Fruit fly (Drosophila melanogaster) whole organism: ENCODE measurements around the gene TTLL4B.

Experiments used
- CG8478 ChIP-seq: fragments of >200 bp; optimal IDR thresholded peaks from 2 replicates; lab custom pipeline; 2018; ENCODE audit warnings: inconsistent platforms
- Dll ChIP-seq: fragments of >200 bp; optimal IDR thresholded peaks from 2 replicates; lab custom pipeline; 2017
- pan ChIP-seq: fragments of >200 bp; optimal IDR thresholded peaks from 2 replicates; lab custom pipeline; 2017
- psq ChIP-seq: fragments of >200 bp; optimal IDR thresholded peaks from 2 replicates; lab custom pipeline; 2017
- usp ChIP-seq: fragments of >200 bp; optimal IDR thresholded peaks from 2 replicates; lab custom pipeline; 2017; ENCODE audit warnings: missing biosample characterization, missing genetic modification characterization, mixed read lengths

dm6 chr2L:3851308-3851707 lies 11.2 kb upstream of the TTLL4B start:
- TF ChIP-seq Dll (lab: Kevin White, UChicago) (no peak), usp (GFP tag; lab: Kevin White, UChicago) (no peak), pan (lab: Kevin White, UChicago) (no peak), psq (lab: Kevin White, UChicago) (no peak), CG8478 (lab: Kevin White, UChicago) (no peak)
